Fruit fly (Drosophila melanogaster) S2 (cell line): ENCODE data around the gene Ac13E.

Source experiments
- CG8478 ChIP-seq: fragments of >200 bp; optimal IDR thresholded peaks from 2 replicates; lab custom pipeline; 2018
- CTCF ChIP-seq, 2 experiments: fragments of >200 bp; optimal IDR thresholded peaks; 2 replicates each; lab custom pipeline; 2018

- no peak for TF ChIP-seq CTCF (optimal IDR thresholded peaks at IDR 0.05; lab: Kevin White, UChicago)
- TF ChIP-seq CG8478, result no peak
Observed at dm6 chrX:15602438-15602837, 48.4 kb upstream of the Ac13E start.
